Fruit fly (Drosophila melanogaster): Measurements from ENCODE around the gene M1BP.

DNA sequence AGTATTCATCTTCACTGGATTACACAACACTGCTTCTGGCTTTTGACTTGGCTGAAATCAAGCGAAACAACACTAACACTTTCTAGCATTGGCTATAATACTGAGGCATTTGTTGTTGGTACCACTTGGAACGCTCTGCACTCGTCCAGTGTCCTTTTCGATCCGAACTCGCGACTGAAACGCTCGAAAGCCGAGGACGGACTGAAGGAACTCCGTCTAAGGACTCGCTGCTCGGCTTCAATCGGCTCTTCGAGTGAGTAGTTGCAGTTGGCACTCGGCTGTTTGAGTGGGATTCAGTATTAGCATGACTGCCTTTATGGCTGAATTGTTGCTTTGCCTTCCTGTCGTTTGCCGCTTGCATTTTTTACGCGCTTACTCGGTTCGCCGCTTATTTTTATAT, 36.5 kb upstream of the M1BP start, which contains the start of the genes CG34135 and CG11768:
- TF ChIP-seq CG7745 (tag; optimal IDR thresholded peaks at IDR 0.05): no peak
- no peak for TF ChIP-seq GATAe (GFP tag; conservative IDR thresholded peaks at IDR 0.05)
- no peak for TF ChIP-seq Dll (GFP tag; IDR thresholded peaks at IDR 0.05; ENCODE audit: partially characterized antibody)
- TF ChIP-seq gem (tag; optimal IDR thresholded peaks at IDR 0.05): no peak
- no peak for TF ChIP-seq Ada2b (GFP tag; IDR thresholded peaks at IDR 0.05)
- no peak for TF ChIP-seq chinmo (GFP tag; IDR thresholded peaks at IDR 0.05; ENCODE audit: partially characterized antibody)

Measured in whole organism, embryonic.